Worm (Caenorhabditis elegans) whole organism, late embryonic: Measurements from ENCODE around the gene sos-1.

Experiments
- ama-1 ChIP-seq: fragments of 150-350 bp; optimal IDR thresholded peaks from 2 replicates; lab custom pipeline; 2014
- ceh-22 ChIP-seq: sonication (generic microtip); optimal IDR thresholded peaks from 2 replicates; lab custom pipeline; 2017; ENCODE audit warnings: missing biosample characterization, missing genetic modification characterization
- ceh-24 ChIP-seq: sonication (generic microtip); optimal IDR thresholded peaks from 2 replicates; lab custom pipeline; 2016; ENCODE audit warnings: mild to moderate bottlenecking, missing genetic modification characterization, missing compliant biosample characterization
- fkh-10 ChIP-seq: fragments of 150-350 bp; optimal IDR thresholded peaks from 2 replicates; lab custom pipeline; 2014; ENCODE audit warnings: missing biosample characterization, missing genetic modification reagents, missing genetic modification characterization
- npax-4 ChIP-seq: sonication (generic microtip); optimal IDR thresholded peaks from 2 replicates; lab custom pipeline; 2016; ENCODE audit warnings: missing genetic modification characterization, missing compliant biosample characterization
- pros-1 ChIP-seq: fragments of 150-350 bp; optimal IDR thresholded peaks from 2 replicates; lab custom pipeline; 2014; ENCODE audit warnings: missing biosample characterization, missing genetic modification reagents, missing genetic modification characterization
- syd-9 ChIP-seq: sonication (generic microtip); optimal IDR thresholded peaks from 2 replicates; lab custom pipeline; 2016; ENCODE audit warnings: mild to moderate bottlenecking, missing genetic modification characterization, moderate library complexity, missing compliant biosample characterization

DNA sequence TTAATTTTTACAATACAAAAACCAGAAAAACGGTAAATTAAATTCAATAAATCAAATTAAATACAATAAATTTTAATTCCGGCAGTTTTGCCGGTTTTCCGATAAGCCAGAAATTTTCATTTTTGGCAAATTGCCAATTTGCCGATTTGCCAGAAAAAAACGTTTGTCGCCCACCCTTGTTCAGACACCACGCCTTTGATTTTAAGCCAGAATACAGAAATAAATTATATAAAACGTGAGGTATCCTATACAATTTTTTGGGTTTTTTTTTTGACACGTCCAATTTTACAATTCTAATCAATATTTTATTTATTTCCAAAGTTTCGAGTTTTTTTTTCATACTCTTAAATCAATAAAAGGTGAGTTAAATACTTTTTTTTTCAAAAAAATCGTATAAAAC, 36.4 kb downstream of the sos-1 start, which contains the start of gene T28F12.1:
- no peak for TF ChIP-seq npax-4 (tag; lab: Kevin White, UChicago)
- no peak for TF ChIP-seq fkh-10 (GFP tag; lab: Kevin White, UChicago)
- TF ChIP-seq ama-1 = no peak
- no peak for TF ChIP-seq pros-1 (tag; lab: Kevin White, UChicago)
- TF ChIP-seq syd-9 (tag; lab: Kevin White, UChicago) = no peak
- TF ChIP-seq ceh-22 = no peak
- TF ChIP-seq ceh-24 (tag; lab: Kevin White, UChicago) = no peak
